Worm (Caenorhabditis elegans) whole organism, early embryonic: ENCODE measurements around the gene F08D12.15.

Source experiments
- B0310.2 ChIP-seq: sonication (generic microtip); optimal IDR thresholded peaks from 2 replicates; lab custom pipeline; 2016; ENCODE audit warnings: mild to moderate bottlenecking, missing genetic modification characterization, missing compliant biosample characterization
- F13C5.2 ChIP-seq: sonication (generic microtip); optimal IDR thresholded peaks from 2 replicates; lab custom pipeline; 2017; ENCODE audit warnings: mild to moderate bottlenecking, missing genetic modification characterization, inconsistent platforms, missing compliant biosample characterization
- aly-1 ChIP-seq: sonication (generic microtip); optimal IDR thresholded peaks from 2 replicates; lab custom pipeline; 2016; ENCODE audit warnings: missing genetic modification characterization, missing compliant biosample characterization
- ama-1 ChIP-seq: fragments of 150-350 bp; optimal IDR thresholded peaks from 2 replicates; lab custom pipeline; 2014
- ceh-36 ChIP-seq: sonication (generic microtip); optimal IDR thresholded peaks from 2 replicates; lab custom pipeline; 2016; ENCODE audit warnings: missing genetic modification characterization, inconsistent platforms, missing compliant biosample characterization
- ets-7 ChIP-seq: sonication (generic microtip); optimal IDR thresholded peaks from 2 replicates; lab custom pipeline; 2016; ENCODE audit warnings: missing genotype, missing genetic modification characterization, missing compliant biosample characterization
- flt-1 ChIP-seq: fragments of 200-800 bp; sonication (Bioruptor generic); IDR thresholded peaks from 2 replicates; pipeline ENCODE4 v1.3.6; 2022; ENCODE audit warnings: missing genetic modification characterization, missing compliant biosample characterization
- hmg-4 ChIP-seq: fragments of 200-800 bp; sonication (Bioruptor generic); optimal IDR thresholded peaks from 2 replicates; lab custom pipeline; 2018; ENCODE audit warnings: mild to moderate bottlenecking, missing genetic modification characterization, missing compliant biosample characterization
- pes-1 ChIP-seq: fragments of 200-800 bp; sonication (Bioruptor generic); IDR thresholded peaks from 2 replicates; pipeline ENCODE4 v1.3.6; 2022; ENCODE audit warnings: missing genetic modification reagents, missing genetic modification characterization, missing compliant biosample characterization
- scrt-1 ChIP-seq: fragments of 200-800 bp; sonication (Bioruptor generic); IDR thresholded peaks from 2 replicates; pipeline ENCODE4 v1.3.6; 2022; ENCODE audit warnings: missing genetic modification characterization, missing compliant biosample characterization
- sea-1 ChIP-seq: fragments of 200-800 bp; sonication (Bioruptor generic); conservative IDR thresholded peaks from 2 replicates; pipeline ENCODE4 v1.3.6; 2022; ENCODE audit warnings: missing genetic modification characterization, missing compliant biosample characterization
- tbx-37 ChIP-seq: fragments of 200-800 bp; sonication (Bioruptor generic); conservative IDR thresholded peaks from 2 replicates; pipeline ENCODE4 v1.3.6; 2022; ENCODE audit warnings: missing genetic modification reagents, missing genetic modification characterization, missing compliant biosample characterization
- tra-4 ChIP-seq: sonication (generic microtip); optimal IDR thresholded peaks from 2 replicates; lab custom pipeline; 2017; ENCODE audit warnings: missing genetic modification characterization, missing compliant biosample characterization

ce11 chrII:2739619-2740018 is 26.8 kb upstream of the F08D12.15 start, which contains the start of gene T05A8.6:
- TF ChIP-seq ama-1 (lab: Kevin White, UChicago) (no peak), flt-1 (GFP tag; lab: Robert Waterston, UW) (no peak), tra-4 (no peak), tbx-37 (GFP tag; lab: Robert Waterston, UW) (no peak), aly-1 (tag; lab: Kevin White, UChicago) (no peak), sea-1 (GFP tag; lab: Robert Waterston, UW) (no peak), ets-7 (tag; lab: Kevin White, UChicago) (no peak), pes-1 (GFP tag; lab: Robert Waterston, UW) (no peak), B0310.2 (tag; lab: Kevin White, UChicago) (no peak), hmg-4 (GFP tag; lab: Kevin White, UChicago) (no peak), scrt-1 (GFP tag; lab: Robert Waterston, UW) (no peak), ceh-36 (tag; lab: Kevin White, UChicago) (no peak), F13C5.2 (tag; lab: Kevin White, UChicago) (no peak)
